Fruit fly (Drosophila melanogaster) whole organism, wandering third instar larva: ENCODE measurements around the gene CG2955.

Source experiments
- Abd-B ChIP-seq: fragments of >200 bp; optimal IDR thresholded peaks from 2 replicates; lab custom pipeline; 2017; ENCODE audit warnings: missing biosample characterization, missing genetic modification characterization
- CG32264 ChIP-seq: fragments of 200-800 bp; sonication (Bioruptor generic); optimal IDR thresholded peaks from 2 replicates; lab custom pipeline; 2016; ENCODE audit warnings: missing biosample characterization, missing genetic modification characterization
- CG9705 ChIP-seq: fragments of 200-800 bp; sonication (Bioruptor generic); optimal IDR thresholded peaks from 2 replicates; lab custom pipeline; 2018; ENCODE audit warnings: missing biosample characterization, mild to moderate bottlenecking, missing genetic modification characterization
- CrebA ChIP-seq: fragments of 200-800 bp; sonication (Bioruptor generic); optimal IDR thresholded peaks from 2 replicates; lab custom pipeline; 2016; ENCODE audit warnings: missing biosample characterization, mild to moderate bottlenecking, missing genetic modification characterization, borderline replicate concordance
- Dfd ChIP-seq: fragments of >200 bp; optimal IDR thresholded peaks from 2 replicates; lab custom pipeline; 2017; ENCODE audit warnings: missing biosample characterization, missing genetic modification characterization
- Dif ChIP-seq: fragments of 200-275, 200-300 bp; sonication (Bioruptor generic); optimal IDR thresholded peaks from 2 replicates; lab custom pipeline; 2018; ENCODE audit warnings: missing biosample characterization, missing genetic modification characterization; ENCODE audit not compliant: partially characterized antibody
- GATAd ChIP-seq: sonication (Bioruptor generic); optimal IDR thresholded peaks from 2 replicates; lab custom pipeline; 2016; ENCODE audit warnings: missing biosample characterization, missing genetic modification characterization
- HLH106 ChIP-seq: fragments of 200-800 bp; optimal IDR thresholded peaks from 3 replicates; lab custom pipeline; 2019; ENCODE audit warnings: missing biosample characterization, mild to moderate bottlenecking, missing genetic modification characterization, moderate library complexity
- Hnf4 ChIP-seq: fragments of 200-800 bp; sonication (Bioruptor generic); optimal IDR thresholded peaks from 2 replicates; lab custom pipeline; 2016; ENCODE audit warnings: missing biosample characterization, mild to moderate bottlenecking, missing genetic modification characterization
- Hr78 ChIP-seq: fragments of >200 bp; optimal IDR thresholded peaks from 2 replicates; lab custom pipeline; 2017; ENCODE audit warnings: missing biosample characterization, missing genetic modification characterization
- Hr83 ChIP-seq: fragments of 200-300 bp; sonication (Bioruptor generic); optimal IDR thresholded peaks from 2 replicates; lab custom pipeline; 2016; ENCODE audit warnings: missing biosample characterization, mild to moderate bottlenecking, missing genetic modification characterization, moderate library complexity; ENCODE audit not compliant: poor library complexity, severe bottlenecking
- Jra ChIP-seq: sonication (Bioruptor generic); optimal IDR thresholded peaks from 2 replicates; lab custom pipeline; 2016; ENCODE audit warnings: missing biosample characterization, missing genetic modification characterization
- Mio ChIP-seq: sonication (Bioruptor generic); optimal IDR thresholded peaks from 2 replicates; lab custom pipeline; 2016; ENCODE audit warnings: missing biosample characterization, missing genetic modification characterization
- Myc ChIP-seq: fragments of >200 bp; optimal IDR thresholded peaks from 2 replicates; lab custom pipeline; 2017
- N ChIP-seq: fragments of >200 bp; optimal IDR thresholded peaks from 2 replicates; lab custom pipeline; 2018; ENCODE audit warnings: missing biosample characterization, missing external identifiers, missing genetic modification characterization
- OdsH ChIP-seq: fragments of 200-800 bp; sonication (Bioruptor generic); optimal IDR thresholded peaks from 2 replicates; lab custom pipeline; 2016; ENCODE audit warnings: missing biosample characterization, mild to moderate bottlenecking, missing genetic modification characterization
- Rel ChIP-seq, 2 experiments: fragments of 200-800 bp; sonication (Bioruptor generic) in 1 of 2; optimal IDR thresholded peaks; 2 replicates in 1 of 2; 3 replicates in 1 of 2; lab custom pipeline; 2016 to 2019; ENCODE audit warnings: mild to moderate bottlenecking in 2 of 2, missing biosample characterization in 2 of 2, missing genetic modification characterization in 2 of 2, moderate library complexity in 1 of 2
- Sp1 ChIP-seq: fragments of 200-800 bp; sonication (Bioruptor generic); optimal IDR thresholded peaks from 3 replicates; lab custom pipeline; 2019; ENCODE audit warnings: missing biosample characterization, mild to moderate bottlenecking, missing genetic modification characterization, moderate library complexity
- Vsx2 ChIP-seq: fragments of 200-300, 225-300 bp; sonication (Bioruptor generic); optimal IDR thresholded peaks from 2 replicates; lab custom pipeline; 2018; ENCODE audit warnings: missing biosample characterization, missing genetic modification characterization; ENCODE audit not compliant: partially characterized antibody
- br ChIP-seq: fragments of 200-800 bp; sonication (Bioruptor generic); optimal IDR thresholded peaks from 2 replicates; lab custom pipeline; 2016; ENCODE audit warnings: missing biosample characterization, missing genetic modification characterization
- brk ChIP-seq: fragments of 200-800 bp; sonication (Bioruptor generic); optimal IDR thresholded peaks from 2 replicates; lab custom pipeline; 2016; ENCODE audit warnings: missing biosample characterization, mild to moderate bottlenecking, missing genetic modification characterization
- dl ChIP-seq, 2 experiments: fragments of 175-275, 200-275 bp in 1 of 2; fragments of 200-275 bp in 1 of 2; sonication (Bioruptor generic); optimal IDR thresholded peaks; lab custom pipeline; 2018; ENCODE audit warnings: mild to moderate bottlenecking in 2 of 2, missing biosample characterization in 2 of 2, missing genetic modification characterization in 2 of 2, moderate library complexity in 2 of 2; ENCODE audit not compliant: partially characterized antibody in 2 of 2, insufficient read depth in 1 of 2
- dmrt93B ChIP-seq: fragments of 200-800 bp; sonication (Bioruptor generic); optimal IDR thresholded peaks from 2 replicates; lab custom pipeline; 2018; ENCODE audit warnings: missing biosample characterization, mild to moderate bottlenecking, missing genetic modification characterization
- dsf ChIP-seq: sonication (Bioruptor generic); optimal IDR thresholded peaks from 2 replicates; lab custom pipeline; 2016; ENCODE audit warnings: missing biosample characterization, missing genetic modification characterization, borderline replicate concordance
- ey ChIP-seq: fragments of 200-800 bp; sonication (Bioruptor generic); optimal IDR thresholded peaks from 2 replicates; lab custom pipeline; 2016; ENCODE audit warnings: missing biosample characterization, missing genetic modification characterization
- foxo ChIP-seq, 2 experiments: fragments of 200-800 bp; sonication (Bioruptor generic); optimal IDR thresholded peaks; 2 replicates in 1 of 2; 3 replicates in 1 of 2; lab custom pipeline; 2016 to 2017; ENCODE audit warnings: missing biosample characterization in 2 of 2, missing genetic modification characterization in 2 of 2
- fru ChIP-seq: fragments of 200-800 bp; sonication (Bioruptor generic); optimal IDR thresholded peaks from 3 replicates; lab custom pipeline; 2016; ENCODE audit warnings: missing biosample characterization, mild to moderate bottlenecking, missing genetic modification characterization
- h ChIP-seq: fragments of 200-800 bp; sonication (Bioruptor generic); optimal IDR thresholded peaks from 3 replicates; lab custom pipeline; 2016; ENCODE audit warnings: missing biosample characterization, mild to moderate bottlenecking, missing genetic modification characterization
- jim ChIP-seq: fragments of 175-275, 200-325 bp; sonication (Bioruptor generic); optimal IDR thresholded peaks from 2 replicates; lab custom pipeline; 2016; ENCODE audit warnings: missing biosample characterization, mild to moderate bottlenecking, missing genetic modification characterization
- lola ChIP-seq: fragments of >200 bp; optimal IDR thresholded peaks from 2 replicates; lab custom pipeline; 2017; ENCODE audit warnings: missing biosample characterization, missing genetic modification characterization
- pan ChIP-seq: fragments of >200 bp; optimal IDR thresholded peaks from 2 replicates; lab custom pipeline; 2017
- psq ChIP-seq: fragments of 200-800 bp; sonication (Bioruptor generic); optimal IDR thresholded peaks from 3 replicates; lab custom pipeline; 2017; ENCODE audit warnings: missing biosample characterization, mild to moderate bottlenecking, missing genetic modification characterization, moderate library complexity
- rgr ChIP-seq: fragments of 200-800 bp; sonication (Bioruptor generic); optimal IDR thresholded peaks from 3 replicates; lab custom pipeline; 2016; ENCODE audit warnings: missing biosample characterization, mild to moderate bottlenecking, missing genetic modification characterization
- sage ChIP-seq: fragments of 200-800 bp; sonication (Bioruptor generic); optimal IDR thresholded peaks from 2 replicates; lab custom pipeline; 2016; ENCODE audit warnings: missing biosample characterization, mild to moderate bottlenecking, missing genetic modification characterization
- sv ChIP-seq: fragments of 200-800 bp; sonication (Bioruptor generic); optimal IDR thresholded peaks from 3 replicates; lab custom pipeline; 2016; ENCODE audit warnings: missing biosample characterization, missing genetic modification characterization
- tai ChIP-seq: sonication (Bioruptor generic); optimal IDR thresholded peaks from 2 replicates; lab custom pipeline; 2016; ENCODE audit warnings: missing biosample characterization, missing genetic modification characterization
- usp ChIP-seq: fragments of >200 bp; optimal IDR thresholded peaks from 2 replicates; lab custom pipeline; 2017; ENCODE audit warnings: missing biosample characterization, missing genetic modification characterization
- woc ChIP-seq: sonication (Bioruptor generic); optimal IDR thresholded peaks from 2 replicates; lab custom pipeline; 2016; ENCODE audit warnings: missing biosample characterization, mild to moderate bottlenecking, missing genetic modification characterization

The CG2955 gene

DNA sequence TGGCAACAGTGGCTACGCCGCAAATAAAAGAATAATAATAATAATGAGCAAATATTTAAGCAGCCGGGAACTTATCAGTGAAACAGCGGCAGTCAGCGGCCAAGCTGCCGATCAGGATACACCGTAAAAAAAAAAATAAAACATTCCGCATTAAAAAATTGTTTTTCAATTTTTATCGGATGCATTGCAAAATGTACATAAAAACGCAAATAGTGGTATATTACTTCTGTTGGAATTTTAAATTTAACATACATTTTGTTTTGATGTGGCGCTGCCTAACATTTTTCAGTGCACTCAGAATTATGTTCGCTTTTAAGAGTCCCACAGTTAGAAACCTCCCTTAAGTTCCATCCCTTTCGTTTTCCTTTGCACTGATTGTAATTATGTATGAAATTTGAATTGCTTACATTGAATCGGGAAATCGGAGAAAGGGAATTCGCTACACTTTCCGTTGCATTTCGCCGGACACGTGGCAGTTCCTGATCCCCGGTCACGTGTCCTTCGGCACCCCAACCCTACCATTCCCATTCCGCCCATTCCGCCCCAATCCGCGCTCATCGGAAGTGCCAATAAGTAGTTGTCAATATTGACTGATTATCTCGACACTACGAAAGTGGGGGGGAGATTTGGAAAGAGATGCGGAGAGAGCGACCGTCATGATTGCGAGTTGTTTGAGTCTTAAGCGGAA is 30.0 kb upstream of the CG2955 start:
- peak; percentile 86 for TF ChIP-seq h (GFP tag; lab: Kevin White, UChicago)
- peak; percentile 78 for TF ChIP-seq Hnf4 (GFP tag; lab: Kevin White, UChicago)
- TF ChIP-seq sv, result peak; percentile 71
- peak; percentile 78 for TF ChIP-seq OdsH (GFP tag; lab: Kevin White, UChicago)
- peak; percentile 16 for TF ChIP-seq dsf (GFP tag; lab: Kevin White, UChicago)
- TF ChIP-seq psq (GFP tag; lab: Kevin White, UChicago), result peak; percentile 75
- peak; percentile 56 for TF ChIP-seq tai (GFP tag; lab: Kevin White, UChicago)
- TF ChIP-seq Dfd (GFP tag; lab: Kevin White, UChicago), result no peak
- no peak for TF ChIP-seq CrebA
- peak; percentile 35 for TF ChIP-seq sage (GFP tag; lab: Kevin White, UChicago)
- TF ChIP-seq Mio (GFP tag; lab: Kevin White, UChicago), result peak; percentile 50
- TF ChIP-seq Dif (GFP tag; lab: Kevin White, UChicago), result no peak
- no peak for TF ChIP-seq dl (GFP tag; optimal IDR thresholded peaks at IDR 0.05; lab: Kevin White, UChicago; ENCODE audit: insufficient read depth in 1 of 2, partially characterized antibody in 2 of 2)
- TF ChIP-seq HLH106, result peak; percentile 82
- TF ChIP-seq N, result no peak
- TF ChIP-seq Vsx2, result no peak
- peak; percentile 66 for TF ChIP-seq CG9705 (GFP tag; lab: Kevin White, UChicago)
- peak; percentile 84 for TF ChIP-seq ey (GFP tag; lab: Kevin White, UChicago)
- TF ChIP-seq pan (lab: Kevin White, UChicago), result no peak
- TF ChIP-seq Jra (GFP tag; lab: Kevin White, UChicago), result peak; percentile 46
- TF ChIP-seq Hr78, result no peak
- TF ChIP-seq Hr83 (GFP tag; lab: Kevin White, UChicago), result peak; percentile 41
- TF ChIP-seq fru, result peak; percentile 84
- TF ChIP-seq brk (GFP tag; lab: Kevin White, UChicago), result peak; percentile 73
- peak in 1 of 2 experiments; percentile 85 for TF ChIP-seq foxo (GFP tag; optimal IDR thresholded peaks at IDR 0.05; lab: Kevin White, UChicago)
- peak; percentile 63 for TF ChIP-seq woc (GFP tag; lab: Kevin White, UChicago)
- TF ChIP-seq GATAd (GFP tag; lab: Kevin White, UChicago), result no peak
- no peak for TF ChIP-seq usp (GFP tag; lab: Kevin White, UChicago)
- no peak for TF ChIP-seq Abd-B (GFP tag; lab: Kevin White, UChicago)
- TF ChIP-seq rgr (GFP tag; lab: Kevin White, UChicago), result peak; percentile 82
- no peak for TF ChIP-seq lola
- TF ChIP-seq CG32264, result peak; percentile 51
- peak; percentile 63 for TF ChIP-seq dmrt93B (GFP tag; lab: Kevin White, UChicago)
- TF ChIP-seq Rel (GFP tag; optimal IDR thresholded peaks at IDR 0.05; lab: Kevin White, UChicago), result no peak
- peak; percentile 52 for TF ChIP-seq Rel (tag; optimal IDR thresholded peaks at IDR 0.05; lab: Kevin White, UChicago)
- TF ChIP-seq Myc (lab: Kevin White, UChicago), result no peak
- TF ChIP-seq Sp1, result peak; percentile 85
- TF ChIP-seq jim (GFP tag; lab: Kevin White, UChicago), result no peak
- peak; percentile 82 for TF ChIP-seq br

dm6 chr2L:4120043-4120442 is 29.0 kb upstream of the CG2955 start, which contains the start of gene Sr-CIII:
TSS of gene Sr-CIII (plus strand) at chr2L:4120343.
- TF ChIP-seq sage (GFP tag; lab: Kevin White, UChicago) (no peak), h (GFP tag; lab: Kevin White, UChicago) (no peak), Hr78 (no peak), N (no peak), Sp1 (no peak), tai (GFP tag; lab: Kevin White, UChicago) (no peak), fru (no peak), Dfd (GFP tag; lab: Kevin White, UChicago) (no peak), dsf (GFP tag; lab: Kevin White, UChicago) (no peak), dl (GFP tag; optimal IDR thresholded peaks at IDR 0.05; lab: Kevin White, UChicago; ENCODE audit: insufficient read depth in 1 of 2, partially characterized antibody in 2 of 2) (no peak), Myc (lab: Kevin White, UChicago) (no peak), Mio (GFP tag; lab: Kevin White, UChicago) (no peak), Hnf4 (GFP tag; lab: Kevin White, UChicago) (no peak), Vsx2 (no peak), Abd-B (GFP tag; lab: Kevin White, UChicago) (no peak)
